Fruit fly (Drosophila melanogaster): ENCODE data around the gene colt.

Gene colt

dm6 chr2L:2753789-2754436 is 16.0 kb downstream of the colt start (continued):
- TF ChIP-seq Ets65A (GFP tag) = peak; percentile 79
- TF ChIP-seq Atf3 (GFP tag; optimal IDR thresholded peaks at IDR 0.05) = no peak
- no peak for TF ChIP-seq phol (tag; optimal IDR thresholded peaks at IDR 0.05)
- no peak for TF ChIP-seq CG12219 (GFP tag; optimal IDR thresholded peaks at IDR 0.05)
- no peak for TF ChIP-seq CG9932 (GFP tag; IDR thresholded peaks at IDR 0.05)
- no peak for TF ChIP-seq Scr (GFP tag; IDR thresholded peaks at IDR 0.05; ENCODE audit: partially characterized antibody)
- no peak for TF ChIP-seq chinmo (GFP tag; IDR thresholded peaks at IDR 0.05; ENCODE audit: partially characterized antibody)
- no peak for TF ChIP-seq Usf (GFP tag; optimal IDR thresholded peaks at IDR 0.05)
- no peak for TF ChIP-seq Hand (GFP tag; optimal IDR thresholded peaks at IDR 0.05)

DNA sequence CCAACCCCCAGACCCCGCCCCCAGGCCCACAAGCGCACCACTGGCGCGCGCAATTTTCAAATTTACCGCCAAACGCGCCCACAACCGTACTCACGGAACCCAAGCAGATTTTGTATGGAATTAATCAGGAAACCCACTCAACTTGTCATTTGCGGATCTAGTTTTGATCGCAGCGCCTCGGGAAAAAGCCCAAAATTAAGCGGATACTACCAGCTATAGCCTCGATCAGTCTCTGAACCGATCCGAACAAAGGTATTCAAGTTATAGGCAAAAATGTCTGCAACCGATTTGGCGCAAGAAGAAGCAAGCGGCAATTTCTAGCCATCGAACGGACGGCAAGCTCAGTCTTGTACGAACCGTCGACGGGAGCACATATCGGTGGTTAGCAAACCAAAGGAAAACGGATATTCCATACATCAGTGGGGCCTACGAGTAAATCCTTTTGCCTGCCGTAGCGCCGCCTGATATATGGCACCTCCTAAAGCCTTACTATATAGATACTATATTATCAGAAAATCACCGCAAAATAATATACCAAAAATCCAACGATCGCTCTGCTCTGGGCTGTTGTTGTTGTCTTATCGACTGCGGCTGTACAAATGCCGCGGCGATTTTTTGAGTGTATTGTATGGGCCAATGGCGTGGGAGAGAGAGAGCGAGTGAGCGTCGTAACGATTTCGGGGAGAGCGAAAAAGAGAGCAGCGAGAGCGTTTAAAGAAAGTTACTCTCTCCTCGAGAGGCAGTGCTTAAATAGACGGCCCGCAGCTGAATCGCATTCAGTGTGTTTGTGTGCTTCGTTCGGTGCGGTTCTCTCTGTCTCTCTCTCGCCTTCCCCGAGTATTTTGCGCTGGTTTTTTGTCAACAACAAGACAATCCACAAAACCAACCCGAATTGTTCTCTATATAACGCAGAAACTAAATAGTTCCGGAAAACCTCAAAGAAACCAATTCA is 17.1 kb downstream of the colt start, which contains the start of gene Pgk:
Gene Pgk, minus strand, starts transcription at position 609 of the 952 bp plus-strand sequence.
- TF ChIP-seq bigmax (GFP tag; optimal IDR thresholded peaks at IDR 0.05) (no peak), CG31365 (tag; optimal IDR thresholded peaks at IDR 0.05) (peak; percentile 58), ase (GFP tag; IDR thresholded peaks at IDR 0.05) (no peak), Med (GFP tag) (peak; percentile 88), yki (optimal IDR thresholded peaks at IDR 0.05) (peak; percentile 100), CG8944 (GFP tag; optimal IDR thresholded peaks at IDR 0.05) (peak; percentile 17), salm (tag; optimal IDR thresholded peaks at IDR 0.05) (peak; percentile 66), slp2 (GFP tag; optimal IDR thresholded peaks at IDR 0.05) (no peak), onecut (GFP tag; IDR thresholded peaks at IDR 0.05) (peak; percentile 59), rib (GFP tag; IDR thresholded peaks at IDR 0.05) (no peak), CG12155 (GFP tag; optimal IDR thresholded peaks at IDR 0.05) (peak; percentile 1), CG16863 (GFP tag; optimal IDR thresholded peaks at IDR 0.05) (peak; percentile 29), CG34224 (GFP tag; IDR thresholded peaks at IDR 0.05; ENCODE audit: partially characterized antibody) (no peak), Sry-β (GFP tag; optimal IDR thresholded peaks at IDR 0.05) (peak; percentile 71), pnt (GFP tag; optimal IDR thresholded peaks at IDR 0.05) (no peak), CG9609 (GFP tag; optimal IDR thresholded peaks at IDR 0.05) (no peak), Dp (GFP tag; optimal IDR thresholded peaks at IDR 0.05) (peak; percentile 95), trem (tag; optimal IDR thresholded peaks at IDR 0.05) (peak; percentile 54), Deaf1 (tag; optimal IDR thresholded peaks at IDR 0.05) (peak; percentile 63), CG3726 (GFP tag; IDR thresholded peaks at IDR 0.05) (no peak), CG13424 (tag; optimal IDR thresholded peaks at IDR 0.05) (peak; percentile 52), Oli (tag; optimal IDR thresholded peaks at IDR 0.05) (peak; percentile 38), gro (GFP tag; optimal IDR thresholded peaks at IDR 0.05) (peak; percentile 78), Eip74EF (GFP tag; optimal IDR thresholded peaks at IDR 0.05) (peak; percentile 17 to 88), kni (GFP tag; optimal IDR thresholded peaks at IDR 0.05) (no peak), CG33213 (GFP tag; optimal IDR thresholded peaks at IDR 0.05) (peak; percentile 29), NC2α (GFP tag; optimal IDR thresholded peaks at IDR 0.05) (peak; percentile 78), CG7839 (tag; optimal IDR thresholded peaks at IDR 0.05) (peak; percentile 30), phol (tag; optimal IDR thresholded peaks at IDR 0.05) (peak; percentile 12), CG6765 (GFP tag; optimal IDR thresholded peaks at IDR 0.05) (peak; percentile 78), CG32767 (GFP tag; IDR thresholded peaks at IDR 0.05) (no peak), D19A (tag; optimal IDR thresholded peaks at IDR 0.05) (peak; percentile 32), Ets65A (GFP tag) (peak; percentile 94), CG17829 (tag; optimal IDR thresholded peaks at IDR 0.05) (peak; percentile 4), ems (GFP tag; optimal IDR thresholded peaks at IDR 0.05) (peak; percentile 62), Dip3 (GFP tag; optimal IDR thresholded peaks at IDR 0.05) (peak; percentile 33), CG11695 (GFP tag; IDR thresholded peaks at IDR 0.05) (no peak), CG15479 (GFP tag; optimal IDR thresholded peaks at IDR 0.05) (peak; percentile 98), schlank (tag; optimal IDR thresholded peaks at IDR 0.05) (no peak)
